Worm (Caenorhabditis elegans) whole organism, L4 larva: ENCODE results near the gene gbh-1.

ENCODE experiments used
- F26F4.8 ChIP-seq: fragments of 200-800 bp; sonication (Bioruptor generic); conservative IDR thresholded peaks from 2 replicates; pipeline ENCODE4 v1.3.6; 2022; ENCODE audit warnings: missing genetic modification characterization, missing compliant biosample characterization
- F49E8.2 ChIP-seq: sonication (generic microtip); optimal IDR thresholded peaks from 2 replicates; lab custom pipeline; 2016; ENCODE audit warnings: missing compliant biosample characterization, mild to moderate bottlenecking, missing genetic modification characterization, borderline replicate concordance
- Y48G9A.11 ChIP-seq: fragments of 200-800 bp; sonication (Bioruptor generic); IDR thresholded peaks from 2 replicates; pipeline ENCODE4 v1.3.6; 2022; ENCODE audit warnings: missing genetic modification reagents, missing genetic modification characterization, missing compliant biosample characterization
- aha-1 ChIP-seq: fragments of 150-350 bp; peaks from one replicate; lab custom pipeline; 2014; ENCODE audit warnings: missing biosample characterization, missing genetic modification characterization
- aly-2 ChIP-seq: sonication (generic microtip); optimal IDR thresholded peaks from 2 replicates; lab custom pipeline; 2018; ENCODE audit warnings: missing biosample characterization, missing genetic modification characterization
- ama-1 ChIP-seq: fragments of 150-350 bp; optimal IDR thresholded peaks from 2 replicates; lab custom pipeline; 2014; ENCODE audit warnings: inconsistent platforms, mixed read lengths
- ceh-20 ChIP-seq: fragments of 200-800 bp; sonication (Bioruptor generic); IDR thresholded peaks from 2 replicates; pipeline ENCODE4 v1.3.6; 2022; ENCODE audit warnings: missing genetic modification reagents, missing genetic modification characterization, missing compliant biosample characterization
- ceh-32 ChIP-seq: sonication (generic microtip); optimal IDR thresholded peaks from 2 replicates; lab custom pipeline; 2016; ENCODE audit warnings: mild to moderate bottlenecking, missing genetic modification characterization, missing compliant biosample characterization; ENCODE audit not compliant: poor library complexity
- ceh-82 ChIP-seq: sonication (generic microtip); optimal IDR thresholded peaks from 2 replicates; lab custom pipeline; 2017; ENCODE audit warnings: missing biosample characterization, missing genetic modification characterization
- daf-19 ChIP-seq: fragments of 200-800 bp; sonication (Bioruptor generic); conservative IDR thresholded peaks from 2 replicates; pipeline ENCODE4 v1.3.6; 2022; ENCODE audit warnings: missing genetic modification characterization, missing compliant biosample characterization
- daf-8 ChIP-seq: fragments of 200-800 bp; sonication (Bioruptor generic); IDR thresholded peaks from 2 replicates; pipeline ENCODE4 v1.3.6; 2022; ENCODE audit warnings: missing genetic modification characterization, missing compliant biosample characterization
- dmd-6 ChIP-seq: fragments of 200-800 bp; sonication (Bioruptor generic); IDR thresholded peaks from 2 replicates; pipeline ENCODE4 v1.3.6; 2022; ENCODE audit warnings: missing genetic modification reagents, missing genetic modification characterization, missing compliant biosample characterization
- dve-1 ChIP-seq: sonication (generic microtip); optimal IDR thresholded peaks from 2 replicates; lab custom pipeline; 2017; ENCODE audit warnings: antibody characterized with exemption, mild to moderate bottlenecking, missing genetic modification characterization, missing compliant biosample characterization; ENCODE audit not compliant: insufficient read depth
- egl-27 ChIP-seq: sonication (generic microtip); optimal IDR thresholded peaks from 3 replicates; lab custom pipeline; 2017; ENCODE audit warnings: missing biosample characterization, missing genetic modification reagents, missing genetic modification characterization
- fkh-10 ChIP-seq: fragments of 150-350 bp; optimal IDR thresholded peaks from 2 replicates; lab custom pipeline; 2014; ENCODE audit warnings: missing biosample characterization, missing genetic modification reagents, missing genetic modification characterization
- hif-1 ChIP-seq, 2 experiments: sonication (generic microtip); optimal IDR thresholded peaks; 2 replicates each; lab custom pipeline; 2016 to 2017; ENCODE audit warnings: missing compliant biosample characterization in 2 of 2, missing genetic modification characterization in 2 of 2, missing genetic modification reagents in 2 of 2, missing genotype in 2 of 2, mild to moderate bottlenecking in 1 of 2
- hlh-11 ChIP-seq: fragments of 200-800 bp; sonication (Bioruptor generic); optimal IDR thresholded peaks from 2 replicates; lab custom pipeline; 2018; ENCODE audit warnings: mild to moderate bottlenecking, missing genetic modification characterization, missing compliant biosample characterization
- hlh-30 ChIP-seq: sonication (generic microtip); optimal IDR thresholded peaks from 2 replicates; lab custom pipeline; 2017; ENCODE audit warnings: antibody characterized with exemption, mild to moderate bottlenecking, missing genetic modification characterization, missing compliant biosample characterization; ENCODE audit not compliant: insufficient read depth
- hmg-1.1 ChIP-seq: fragments of 200-800 bp; sonication (Bioruptor generic); IDR thresholded peaks from 2 replicates; pipeline ENCODE4 v1.3.6; 2022; ENCODE audit warnings: missing genetic modification reagents, missing genetic modification characterization, missing compliant biosample characterization
- lim-7 ChIP-seq: fragments of 200-800 bp; sonication (Bioruptor generic); IDR thresholded peaks from 2 replicates; pipeline ENCODE4 v1.3.6; 2022; ENCODE audit warnings: missing genetic modification characterization, missing compliant biosample characterization
- lin-39 ChIP-seq: fragments of 150-350 bp; optimal IDR thresholded peaks from 2 replicates; lab custom pipeline; 2014; ENCODE audit warnings: missing biosample characterization, missing genetic modification reagents, missing genetic modification characterization
- lsy-2 ChIP-seq, 2 experiments: fragments of 150-350 bp in 1 of 2; sonication (generic microtip) in 1 of 2; optimal IDR thresholded peaks; 2 replicates each; lab custom pipeline; 2014 to 2017; ENCODE audit warnings: missing biosample characterization in 2 of 2, missing genetic modification characterization in 2 of 2
- madf-5 ChIP-seq, 2 experiments: fragments of 200-800 bp; sonication (Bioruptor generic); IDR thresholded peaks; 2 replicates each; pipeline ENCODE4 v1.3.6; 2022; ENCODE audit warnings: missing compliant biosample characterization in 2 of 2, missing genetic modification characterization in 2 of 2
- madf-9 ChIP-seq: fragments of 200-800 bp; sonication (Bioruptor generic); conservative IDR thresholded peaks from 2 replicates; pipeline ENCODE4 v1.3.6; 2022; ENCODE audit warnings: missing genetic modification reagents, missing genetic modification characterization, missing compliant biosample characterization
- mes-2 ChIP-seq: sonication (generic microtip); optimal IDR thresholded peaks from 2 replicates; lab custom pipeline; 2016; ENCODE audit warnings: missing genotype, mild to moderate bottlenecking, missing genetic modification characterization, missing compliant biosample characterization; ENCODE audit not compliant: poor library complexity, severe bottlenecking
- nhr-11 ChIP-seq: fragments of 150-350 bp; optimal IDR thresholded peaks from 2 replicates; lab custom pipeline; 2014; ENCODE audit warnings: missing biosample characterization, missing genetic modification characterization
- nhr-111 ChIP-seq: fragments of 200-800 bp; sonication (Bioruptor generic); optimal IDR thresholded peaks from 2 replicates; lab custom pipeline; 2018; ENCODE audit warnings: mild to moderate bottlenecking, missing genetic modification characterization, missing compliant biosample characterization
- nhr-237 ChIP-seq: sonication (generic microtip); optimal IDR thresholded peaks from 2 replicates; lab custom pipeline; 2017; ENCODE audit warnings: missing biosample characterization, missing genetic modification characterization
- nhr-25 ChIP-seq: sonication (generic microtip); optimal IDR thresholded peaks from 2 replicates; lab custom pipeline; 2017; ENCODE audit warnings: missing genetic modification characterization, mild to moderate bottlenecking, missing compliant biosample characterization, antibody characterized with exemption, moderate library complexity, borderline replicate concordance; ENCODE audit not compliant: insufficient read depth
- nhr-41 ChIP-seq: fragments of 200-800 bp; sonication (Bioruptor generic); IDR thresholded peaks from 2 replicates; pipeline ENCODE4 v1.3.6; 2022; ENCODE audit warnings: missing genetic modification reagents, missing genetic modification characterization, missing compliant biosample characterization
- nhr-42 ChIP-seq: fragments of 200-800 bp; sonication (Bioruptor generic); IDR thresholded peaks from 2 replicates; pipeline ENCODE4 v1.3.6; 2022; ENCODE audit warnings: missing genetic modification characterization, missing compliant biosample characterization
- nhr-76 ChIP-seq: fragments of 150-350 bp; optimal IDR thresholded peaks from 2 replicates; lab custom pipeline; 2014; ENCODE audit warnings: missing biosample characterization, missing genetic modification characterization
- nhr-77 ChIP-seq: fragments of 150-350 bp; optimal IDR thresholded peaks from 2 replicates; lab custom pipeline; 2014; ENCODE audit warnings: missing biosample characterization, missing genetic modification characterization
- pqm-1 ChIP-seq: sonication (generic microtip); optimal IDR thresholded peaks from 2 replicates; lab custom pipeline; 2017; ENCODE audit warnings: missing biosample characterization, missing genetic modification characterization
- rbr-2 ChIP-seq: sonication (generic microtip); optimal IDR thresholded peaks from 2 replicates; lab custom pipeline; 2016; ENCODE audit warnings: missing genotype, missing genetic modification characterization, missing compliant biosample characterization
- snpc-4 ChIP-seq: fragments of 150-350 bp; optimal IDR thresholded peaks from 2 replicates; lab custom pipeline; 2014; ENCODE audit warnings: missing biosample characterization, missing genetic modification characterization
- spr-1 ChIP-seq: sonication (generic microtip); optimal IDR thresholded peaks from 2 replicates; lab custom pipeline; 2016; ENCODE audit warnings: mild to moderate bottlenecking, missing genetic modification characterization, missing compliant biosample characterization
- tag-97 ChIP-seq: fragments of 200-800 bp; sonication (Bioruptor generic); IDR thresholded peaks from 2 replicates; pipeline ENCODE4 v1.3.6; 2022; ENCODE audit warnings: missing genetic modification characterization, missing compliant biosample characterization
- unc-130 ChIP-seq: sonication (generic microtip); optimal IDR thresholded peaks from 2 replicates; lab custom pipeline; 2016; ENCODE audit warnings: missing genetic modification reagents, missing genetic modification characterization, missing compliant biosample characterization
- unc-62 ChIP-seq, 3 experiments: fragments of 150-350 bp in 1 of 3; sonication (generic microtip); optimal IDR thresholded peaks in 2 of 3; peaks in 1 of 3; 1 replicate in 1 of 3; 2 replicates in 2 of 3; lab custom pipeline; 2014 to 2017; ENCODE audit warnings: missing biosample characterization in 3 of 3, missing genetic modification characterization in 3 of 3, missing genetic modification reagents in 3 of 3, missing genotype in 1 of 3
- zfp-2 ChIP-seq: sonication (generic microtip); optimal IDR thresholded peaks from 2 replicates; lab custom pipeline; 2016; ENCODE audit warnings: mild to moderate bottlenecking, missing genetic modification characterization, missing compliant biosample characterization
- zfp-3 ChIP-seq: fragments of 200-800 bp; sonication (Bioruptor generic); conservative IDR thresholded peaks from 2 replicates; pipeline ENCODE4 v1.3.6; 2022; ENCODE audit warnings: missing genetic modification reagents, missing genetic modification characterization, missing compliant biosample characterization

The gbh-1 gene

ce11 chrII:10707439-10708096 lies 14.0 kb upstream of the gbh-1 start (continued):
- no peak for TF ChIP-seq hlh-11 (tag; lab: Kevin White, UChicago)
- 0 out of 2 replicates have a peak, but pooled peaks have one; percentile 30 for TF ChIP-seq daf-8 (GFP tag; lab: Robert Waterston, UW)
- TF ChIP-seq daf-19 (GFP tag; lab: Robert Waterston, UW), result no peak
- TF ChIP-seq nhr-11 (tag; lab: Kevin White, UChicago), result no peak
- TF ChIP-seq lim-7 (GFP tag; lab: Robert Waterston, UW), result no peak
- no peak for TF ChIP-seq spr-1 (tag; lab: Kevin White, UChicago)
- no peak for TF ChIP-seq lin-39

- TF ChIP-seq hlh-30 (tag; lab: Kevin White, UChicago), result no peak
- TF ChIP-seq nhr-25 (tag; lab: Kevin White, UChicago), result no peak
- TF ChIP-seq dmd-6 (GFP tag; lab: Robert Waterston, UW), result 0 out of 2 replicates have a peak, but pooled peaks have one; percentile 17
- TF ChIP-seq nhr-41 (GFP tag; lab: Robert Waterston, UW), result no peak
- no peak for TF ChIP-seq rbr-2 (tag; lab: Kevin White, UChicago)
- TF ChIP-seq madf-5 (GFP tag; IDR thresholded peaks at IDR 0.05; lab: Robert Waterston, UW), result 0 out of 4 replicates have a peak, but pooled peaks of 1 of the 2 experiments have one; percentile 49
- no peak for TF ChIP-seq hif-1 (tag; optimal IDR thresholded peaks at IDR 0.05; lab: Kevin White, UChicago)
- no peak for TF ChIP-seq ceh-82 (tag; lab: Kevin White, UChicago)
- no peak for TF ChIP-seq lsy-2 (tag; optimal IDR thresholded peaks at IDR 0.05; lab: Kevin White, UChicago)
- no peak for TF ChIP-seq ceh-20 (GFP tag; lab: Robert Waterston, UW)
- peak in 1 of 2 experiments; percentile 41 for TF ChIP-seq unc-62 (GFP tag; optimal IDR thresholded peaks at IDR 0.05 in 1 of 2; lab: Kevin White, UChicago)
- TF ChIP-seq unc-62 (tag; optimal IDR thresholded peaks at IDR 0.05; lab: Kevin White, UChicago), result no peak
- no peak for TF ChIP-seq ama-1 (lab: Kevin White, UChicago)
- TF ChIP-seq ceh-32, result no peak
- TF ChIP-seq zfp-3 (GFP tag; lab: Robert Waterston, UW), result no peak
Observed at ce11 chrII:10706901-10707300, 13.3 kb upstream of the gbh-1 start, which contains the start of gene col-80. TSS of gene col-80 (plus strand) at chrII:10707201.

- TF ChIP-seq fkh-10 (GFP tag; lab: Kevin White, UChicago) (peak; percentile 70), zfp-2 (tag; lab: Kevin White, UChicago) (no peak), unc-62 (GFP tag; optimal IDR thresholded peaks at IDR 0.05 in 1 of 2; lab: Kevin White, UChicago) (peak in 1 of 2 experiments; percentile 88), unc-62 (tag; optimal IDR thresholded peaks at IDR 0.05; lab: Kevin White, UChicago) (no peak), dve-1 (tag; lab: Kevin White, UChicago) (peak; percentile 19), aha-1 (tag; lab: Kevin White, UChicago) (peak; percentile 73), nhr-237 (tag; lab: Kevin White, UChicago) (no peak)
Observed at ce11 chrII:10706038-10706437, 12.4 kb upstream of the gbh-1 start.

ce11 chrII:10705347-10705996 lies 11.9 kb upstream of the gbh-1 start:
- TF ChIP-seq nhr-111 (GFP tag; lab: Kevin White, UChicago), result no peak
- TF ChIP-seq Y48G9A.11 (GFP tag; lab: Robert Waterston, UW), result no peak
- TF ChIP-seq tag-97 (GFP tag; lab: Robert Waterston, UW), result no peak
- no peak for TF ChIP-seq nhr-77
- TF ChIP-seq nhr-237 (tag; lab: Kevin White, UChicago), result no peak
- no peak for TF ChIP-seq egl-27 (tag; lab: Kevin White, UChicago)
- TF ChIP-seq snpc-4 (tag; lab: Kevin White, UChicago), result no peak
- TF ChIP-seq madf-9 (GFP tag; lab: Robert Waterston, UW), result peak; percentile 57; the same call in 1 of the 2 replicates
- TF ChIP-seq pqm-1, result no peak
- no peak for TF ChIP-seq zfp-2 (tag; lab: Kevin White, UChicago)
- no peak for TF ChIP-seq hlh-11 (tag; lab: Kevin White, UChicago)
- TF ChIP-seq aly-2 (tag; lab: Kevin White, UChicago), result no peak
- no peak for TF ChIP-seq F49E8.2 (tag; lab: Kevin White, UChicago)
- TF ChIP-seq mes-2 (tag; lab: Kevin White, UChicago), result no peak
- 0 out of 2 replicates have a peak, but pooled peaks have one; percentile 49 for TF ChIP-seq nhr-42 (GFP tag; lab: Robert Waterston, UW)
- no peak for TF ChIP-seq nhr-76 (tag; lab: Kevin White, UChicago)
- no peak for TF ChIP-seq unc-130 (GFP tag; lab: Kevin White, UChicago)
- no peak for TF ChIP-seq F26F4.8 (GFP tag; lab: Robert Waterston, UW)
- TF ChIP-seq nhr-25 (tag; lab: Kevin White, UChicago), result peak; percentile 65
- TF ChIP-seq hmg-1.1 (GFP tag; lab: Robert Waterston, UW), result no peak
